Worm (Caenorhabditis elegans) whole organism, early embryonic: Measurements from ENCODE around the gene Y7A5A.10.

ENCODE experiments used
- F13C5.2 ChIP-seq: sonication (generic microtip); optimal IDR thresholded peaks from 2 replicates; lab custom pipeline; 2017; ENCODE audit warnings: mild to moderate bottlenecking, missing genetic modification characterization, inconsistent platforms, missing compliant biosample characterization
- ama-1 ChIP-seq: fragments of 150-350 bp; optimal IDR thresholded peaks from 2 replicates; lab custom pipeline; 2014
- ets-7 ChIP-seq: sonication (generic microtip); optimal IDR thresholded peaks from 2 replicates; lab custom pipeline; 2016; ENCODE audit warnings: missing genotype, missing genetic modification characterization, missing compliant biosample characterization
- hmg-4 ChIP-seq: fragments of 200-800 bp; sonication (Bioruptor generic); optimal IDR thresholded peaks from 2 replicates; lab custom pipeline; 2018; ENCODE audit warnings: mild to moderate bottlenecking, missing genetic modification characterization, missing compliant biosample characterization
- hnd-1 ChIP-seq: sonication (generic microtip); optimal IDR thresholded peaks from 2 replicates; lab custom pipeline; 2016; ENCODE audit warnings: missing genetic modification characterization, missing compliant biosample characterization
- tbx-37 ChIP-seq: fragments of 200-800 bp; sonication (Bioruptor generic); conservative IDR thresholded peaks from 2 replicates; pipeline ENCODE4 v1.3.6; 2022; ENCODE audit warnings: missing genetic modification reagents, missing genetic modification characterization, missing compliant biosample characterization

DNA sequence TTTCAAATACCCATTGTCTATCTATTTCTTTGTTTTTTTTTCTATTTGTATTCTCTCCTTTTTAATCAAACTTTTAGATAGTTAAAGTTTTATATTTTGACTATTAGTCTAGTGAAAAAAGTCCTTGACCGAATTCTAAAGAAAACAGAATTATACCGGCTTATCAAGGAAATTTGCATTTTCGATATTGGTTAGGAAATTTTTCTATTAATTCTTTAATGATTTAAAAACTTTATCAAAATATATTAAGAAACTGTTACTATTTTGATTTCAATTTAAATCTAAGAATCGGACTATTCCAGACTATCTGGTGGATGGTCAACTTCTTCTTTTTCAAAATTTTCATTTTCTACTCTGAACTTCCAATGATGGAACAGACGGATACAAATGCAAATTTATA is 33.2 kb upstream of the Y7A5A.10 start, which contains the start of gene Y7A5A.20:
- no peak for TF ChIP-seq hnd-1 (tag; lab: Kevin White, UChicago)
- no peak for TF ChIP-seq hmg-4 (GFP tag; lab: Kevin White, UChicago)
- TF ChIP-seq ets-7 (tag; lab: Kevin White, UChicago): no peak
- TF ChIP-seq ama-1 (lab: Kevin White, UChicago): no peak
- no peak for TF ChIP-seq tbx-37 (GFP tag; lab: Robert Waterston, UW)
- no peak for TF ChIP-seq F13C5.2 (tag; lab: Kevin White, UChicago)
